Fruit fly (Drosophila melanogaster) whole organism: ENCODE results near the gene CG10834.

ENCODE experiments used
- CG8478 ChIP-seq: fragments of >200 bp; optimal IDR thresholded peaks from 2 replicates; lab custom pipeline; 2018; ENCODE audit warnings: inconsistent platforms
- Dll ChIP-seq: fragments of >200 bp; optimal IDR thresholded peaks from 2 replicates; lab custom pipeline; 2017
- EcR ChIP-seq, 2 experiments: fragments of >200 bp; optimal IDR thresholded peaks; 2 replicates each; lab custom pipeline; 2017; ENCODE audit warnings: missing biosample characterization in 2 of 2, missing genetic modification characterization in 2 of 2, missing genetic modification reagents in 2 of 2
- pan ChIP-seq: fragments of >200 bp; optimal IDR thresholded peaks from 2 replicates; lab custom pipeline; 2017
- psq ChIP-seq: fragments of >200 bp; optimal IDR thresholded peaks from 2 replicates; lab custom pipeline; 2017
- usp ChIP-seq: fragments of >200 bp; optimal IDR thresholded peaks from 2 replicates; lab custom pipeline; 2017; ENCODE audit warnings: missing biosample characterization, missing genetic modification characterization, mixed read lengths

The CG10834 gene

dm6 chr2L:22131171-22131675, 24.1 kb upstream of the CG10834 start, which contains the start of gene CG42748:
CG42748 (plus strand) TSS chr2L:22131221.
- no peak for TF ChIP-seq psq
- TF ChIP-seq Dll, result no peak
- no peak for TF ChIP-seq EcR (GFP tag; optimal IDR thresholded peaks at IDR 0.05; lab: Kevin White, UChicago)
- no peak for TF ChIP-seq pan (lab: Kevin White, UChicago)
- TF ChIP-seq CG8478 (lab: Kevin White, UChicago), result no peak
- TF ChIP-seq usp (GFP tag; lab: Kevin White, UChicago), result no peak

- TF ChIP-seq Dll (no peak), usp (GFP tag; lab: Kevin White, UChicago) (no peak), psq (no peak), CG8478 (lab: Kevin White, UChicago) (no peak), EcR (GFP tag; optimal IDR thresholded peaks at IDR 0.05; lab: Kevin White, UChicago) (no peak), pan (lab: Kevin White, UChicago) (no peak)
Measured at dm6 chr2L:22129581-22130300, 22.6 kb upstream of the CG10834 start, which contains the start of gene CycK. CycK (minus strand) TSS chr2L:22130142.

dm6 chr2L:22121651-22122165, 14.6 kb upstream of the CG10834 start:
- TF ChIP-seq EcR (GFP tag; optimal IDR thresholded peaks at IDR 0.05; lab: Kevin White, UChicago), result no peak
- TF ChIP-seq psq, result no peak
- no peak for TF ChIP-seq CG8478 (lab: Kevin White, UChicago)
- no peak for TF ChIP-seq Dll
- TF ChIP-seq usp (GFP tag; lab: Kevin White, UChicago), result no peak
- TF ChIP-seq pan (lab: Kevin White, UChicago), result no peak

dm6 chr2L:22120871-22121388, 13.8 kb upstream of the CG10834 start, which contains the start of gene CG3651:
CG3651 (plus strand) TSS chr2L:22121338.
- TF ChIP-seq pan (lab: Kevin White, UChicago), result no peak
- no peak for TF ChIP-seq CG8478 (lab: Kevin White, UChicago)
- no peak for TF ChIP-seq EcR (GFP tag; optimal IDR thresholded peaks at IDR 0.05; lab: Kevin White, UChicago)
- no peak for TF ChIP-seq usp (GFP tag; lab: Kevin White, UChicago)
- no peak for TF ChIP-seq psq
- no peak for TF ChIP-seq Dll

- TF ChIP-seq Dll (no peak), usp (GFP tag; lab: Kevin White, UChicago) (no peak), EcR (GFP tag; optimal IDR thresholded peaks at IDR 0.05; lab: Kevin White, UChicago) (no peak), psq (no peak), CG8478 (lab: Kevin White, UChicago) (no peak), pan (lab: Kevin White, UChicago) (no peak)
Measured at dm6 chr2L:22108664-22109063, 1.6 kb upstream of the CG10834 start, which contains the start of gene CG6675. CG6675 (plus strand) TSS chr2L:22108964.

dm6 chr2L:22105412-22105811, 1.7 kb downstream of the CG10834 start, which contains the start of gene CG15219:
CG15219 (minus strand) TSS chr2L:22105512.
- TF ChIP-seq CG8478 (lab: Kevin White, UChicago) (no peak), Dll (no peak), pan (lab: Kevin White, UChicago) (no peak), usp (GFP tag; lab: Kevin White, UChicago) (no peak), EcR (GFP tag; optimal IDR thresholded peaks at IDR 0.05; lab: Kevin White, UChicago) (no peak), psq (no peak)

dm6 chr2L:22104301-22104700, 2.8 kb downstream of the CG10834 start, which contains the start of gene tplus3b:
tplus3b (minus strand) TSS chr2L:22104401.
- TF ChIP-seq Dll (no peak), psq (no peak), CG8478 (lab: Kevin White, UChicago) (no peak), EcR (GFP tag; optimal IDR thresholded peaks at IDR 0.05; lab: Kevin White, UChicago) (no peak), pan (lab: Kevin White, UChicago) (no peak), usp (GFP tag; lab: Kevin White, UChicago) (no peak)

- TF ChIP-seq pan (lab: Kevin White, UChicago), result no peak
- no peak for TF ChIP-seq CG8478 (lab: Kevin White, UChicago)
- no peak for TF ChIP-seq psq
- no peak for TF ChIP-seq EcR (GFP tag; optimal IDR thresholded peaks at IDR 0.05; lab: Kevin White, UChicago)
- no peak for TF ChIP-seq Dll
- no peak for TF ChIP-seq usp (GFP tag; lab: Kevin White, UChicago)
Measured at dm6 chr2L:22079332-22079731, 27.8 kb downstream of the CG10834 start, which contains the start of gene ttm3. ttm3 (plus strand) TSS chr2L:22079632.

- TF ChIP-seq EcR (GFP tag; optimal IDR thresholded peaks at IDR 0.05; lab: Kevin White, UChicago), result no peak
- TF ChIP-seq psq, result no peak
- TF ChIP-seq CG8478 (lab: Kevin White, UChicago), result no peak
- TF ChIP-seq Dll, result no peak
- TF ChIP-seq pan (lab: Kevin White, UChicago), result no peak
- no peak for TF ChIP-seq usp (GFP tag; lab: Kevin White, UChicago)
Measured at dm6 chr2L:22070844-22071243, 36.3 kb downstream of the CG10834 start, which contains the start of gene tplus3a. tplus3a (plus strand) TSS chr2L:22071144.

- TF ChIP-seq CG8478 (lab: Kevin White, UChicago) (no peak), Dll (no peak), psq (no peak), pan (lab: Kevin White, UChicago) (no peak), usp (GFP tag; lab: Kevin White, UChicago) (no peak), EcR (GFP tag; optimal IDR thresholded peaks at IDR 0.05; lab: Kevin White, UChicago) (no peak)
Measured at dm6 chr2L:22065243-22065642, 41.9 kb downstream of the CG10834 start, which contains the start of gene CG42597. CG42597 (minus strand) TSS chr2L:22065343.

dm6 chr2L:22059852-22060251, 47.3 kb downstream of the CG10834 start:
- TF ChIP-seq usp (GFP tag; lab: Kevin White, UChicago) (no peak), CG8478 (lab: Kevin White, UChicago) (no peak), EcR (GFP tag; optimal IDR thresholded peaks at IDR 0.05; lab: Kevin White, UChicago) (no peak), pan (lab: Kevin White, UChicago) (no peak), Dll (no peak), psq (no peak)
